Fruit fly (Drosophila melanogaster): ENCODE data around the gene CG31960.

DNA sequence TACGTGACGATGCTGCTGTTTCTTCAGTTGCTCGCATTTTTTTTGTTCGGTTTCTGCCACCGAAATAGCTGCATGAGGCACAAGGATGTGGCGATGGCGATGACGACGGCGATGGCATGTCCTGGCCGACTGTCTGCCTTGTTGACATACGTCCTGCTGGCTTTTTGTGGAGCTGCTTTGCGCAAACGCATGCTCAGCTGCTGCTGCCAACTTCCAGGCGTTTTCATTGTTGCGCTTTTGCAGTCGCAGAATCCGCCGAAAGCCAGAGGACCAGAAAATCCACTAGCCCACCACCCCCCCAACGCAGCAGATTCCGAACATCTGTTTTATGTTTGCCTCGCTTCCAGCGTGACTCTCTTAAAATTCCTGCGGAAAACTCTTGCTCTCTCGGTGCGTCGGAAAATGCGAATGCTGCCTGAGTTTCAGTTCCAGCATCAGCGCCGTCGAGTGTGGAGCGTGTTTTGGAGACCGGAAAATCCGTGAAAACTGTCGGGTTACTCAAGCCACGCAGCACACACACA lies 27.9 kb upstream of the CG31960 start, which contains the start of gene CG43707:
- TF ChIP-seq Dll (optimal IDR thresholded peaks at IDR 0.05) (no peak), CG8478 (optimal IDR thresholded peaks at IDR 0.05) (no peak), pan (optimal IDR thresholded peaks at IDR 0.05) (no peak), psq (optimal IDR thresholded peaks at IDR 0.05) (no peak), usp (GFP tag; optimal IDR thresholded peaks at IDR 0.05) (no peak), EcR (GFP tag; optimal IDR thresholded peaks at IDR 0.05) (no peak)
